Worm (Caenorhabditis elegans) whole organism, L4/young adult: ENCODE data around the gene nhr-248.

Experiments used
- W03F9.2 ChIP-seq: fragments of 150-350 bp; optimal IDR thresholded peaks from 2 replicates; lab custom pipeline; 2014; ENCODE audit warnings: missing biosample characterization, missing genetic modification characterization
- dao-5 ChIP-seq: sonication (generic microtip); optimal IDR thresholded peaks from 2 replicates; lab custom pipeline; 2016; ENCODE audit warnings: missing genotype, missing genetic modification characterization, moderate library complexity, missing compliant biosample characterization
- him-1 ChIP-seq: sonication (generic microtip); optimal IDR thresholded peaks from 2 replicates; lab custom pipeline; 2016; ENCODE audit warnings: missing genotype, missing genetic modification reagents, missing genetic modification characterization, missing compliant biosample characterization

Gene nhr-248

DNA sequence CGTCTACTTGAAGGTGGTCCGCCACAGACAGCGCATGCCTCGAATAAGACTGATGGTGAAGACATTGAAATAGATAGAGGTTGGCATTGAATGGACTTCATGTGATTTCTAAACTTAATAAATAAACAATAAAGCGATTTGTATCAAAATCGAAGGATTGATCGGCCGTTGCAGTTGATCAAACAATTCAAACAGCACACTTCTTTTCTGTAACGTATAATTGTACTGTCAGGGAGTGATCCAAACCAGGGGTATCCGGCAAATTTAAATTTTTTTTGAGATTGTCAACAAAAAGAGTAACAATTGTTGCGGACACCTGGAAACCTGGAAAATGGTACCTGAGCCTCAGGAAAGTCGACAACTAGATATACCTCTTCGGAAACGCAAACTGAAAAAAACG lies at the start of gene nhr-248:
TSS of gene nhr-248 (minus strand) at position 101 of the 400 bp plus-strand sequence.
- no peak for TF ChIP-seq dao-5 (tag; lab: Kevin White, UChicago)
- TF ChIP-seq W03F9.2 (tag; lab: Kevin White, UChicago): no peak
- TF ChIP-seq him-1 (tag; lab: Kevin White, UChicago): no peak

DNA sequence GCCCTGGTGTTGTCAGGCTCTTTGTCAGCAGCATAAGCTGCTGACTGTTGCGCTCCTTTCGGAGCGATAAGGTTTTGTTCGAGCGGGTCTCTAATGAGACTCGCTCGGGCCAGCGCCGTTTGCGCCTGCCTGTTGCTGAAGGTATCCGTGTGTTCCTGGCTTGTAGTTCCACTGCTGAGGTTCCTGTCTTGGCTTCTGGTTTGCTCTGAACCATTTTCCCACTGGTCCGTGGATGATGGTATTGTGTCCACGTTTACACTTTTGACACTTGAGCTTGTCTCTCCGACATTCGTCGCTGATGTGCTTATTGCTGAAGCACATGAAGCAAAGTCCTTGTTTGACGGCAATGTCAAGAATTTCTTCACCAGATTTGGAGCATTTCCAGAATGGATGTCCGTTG lies 46.9 kb upstream of the nhr-248 start:
- TF ChIP-seq him-1 (tag; lab: Kevin White, UChicago): no peak
- TF ChIP-seq W03F9.2 (tag; lab: Kevin White, UChicago): no peak
- no peak for TF ChIP-seq dao-5 (tag; lab: Kevin White, UChicago)

DNA sequence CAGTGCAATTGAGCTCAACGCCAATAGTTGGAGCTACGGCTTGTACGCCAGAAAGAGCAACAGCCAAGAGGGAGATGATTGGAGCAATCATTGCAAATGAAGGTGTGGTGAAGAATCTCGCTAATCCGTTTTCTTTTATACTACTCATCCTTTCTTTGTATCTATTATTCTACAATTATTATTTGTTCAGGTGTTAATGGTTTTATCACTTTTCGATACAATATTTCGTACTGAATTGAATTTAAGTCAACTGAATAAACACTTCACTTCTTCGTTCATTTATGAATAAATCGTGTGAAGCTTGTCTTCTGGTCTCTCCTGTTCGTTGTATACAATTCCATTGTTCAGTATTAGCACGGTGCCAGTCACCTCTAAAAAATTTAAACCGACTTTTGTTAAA lies 3.9 kb upstream of the nhr-248 start, which contains the start of gene ZK218.11:
TSS of gene ZK218.11 (minus strand) at position 101 of the 400 bp plus-strand sequence.
- no peak for TF ChIP-seq him-1 (tag; lab: Kevin White, UChicago)
- TF ChIP-seq dao-5 (tag; lab: Kevin White, UChicago): no peak
- no peak for TF ChIP-seq W03F9.2 (tag; lab: Kevin White, UChicago)

DNA sequence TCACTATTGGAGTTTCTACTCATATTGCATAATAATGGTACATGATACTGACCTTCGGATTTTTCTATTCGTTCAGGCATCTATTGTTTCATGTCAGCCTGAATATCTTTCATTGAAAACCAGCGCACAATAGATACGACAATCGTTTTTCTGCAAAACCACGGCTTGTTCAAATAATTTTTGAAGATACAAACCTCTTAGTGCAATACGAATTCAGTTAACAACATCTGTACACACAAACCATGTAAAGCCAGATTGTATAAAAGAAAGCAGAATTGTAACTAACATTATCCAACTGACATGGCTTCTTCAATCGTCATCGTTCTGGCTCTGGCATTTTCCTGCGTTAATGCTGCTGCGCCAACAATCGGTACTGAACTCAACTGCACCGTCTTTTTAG lies 1.1 kb upstream of the nhr-248 start, which contains the start of gene ZK218.7:
TSS of gene ZK218.7 (plus strand) at position 301 of the 400 bp plus-strand sequence.
- no peak for TF ChIP-seq W03F9.2 (tag; lab: Kevin White, UChicago)
- TF ChIP-seq him-1 (tag; lab: Kevin White, UChicago): no peak
- no peak for TF ChIP-seq dao-5 (tag; lab: Kevin White, UChicago)

DNA sequence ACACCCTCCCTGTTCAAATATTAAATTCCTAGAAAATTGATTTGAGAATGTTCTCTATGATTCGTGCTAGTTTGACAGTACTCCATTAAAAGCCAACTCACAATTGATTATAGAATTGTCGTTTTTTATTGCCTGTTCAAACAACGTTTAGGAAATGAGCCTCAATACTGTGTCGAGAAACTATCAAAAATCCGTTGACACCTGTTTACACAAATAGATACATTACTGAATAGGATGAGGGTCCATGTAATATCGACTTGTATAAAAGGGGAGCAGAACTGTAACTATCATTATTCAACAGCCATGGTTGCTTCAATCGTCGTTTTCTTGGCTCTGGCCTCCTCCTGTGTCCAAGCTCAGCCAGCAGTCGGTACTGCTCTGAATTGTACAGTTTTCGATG lies 3.6 kb downstream of the nhr-248 start, which contains the start of gene ZK218.5:
TSS of gene ZK218.5 (plus strand) at position 301 of the 400 bp plus-strand sequence.
- TF ChIP-seq him-1 (tag; lab: Kevin White, UChicago) (no peak), dao-5 (tag; lab: Kevin White, UChicago) (no peak), W03F9.2 (tag; lab: Kevin White, UChicago) (no peak)

DNA sequence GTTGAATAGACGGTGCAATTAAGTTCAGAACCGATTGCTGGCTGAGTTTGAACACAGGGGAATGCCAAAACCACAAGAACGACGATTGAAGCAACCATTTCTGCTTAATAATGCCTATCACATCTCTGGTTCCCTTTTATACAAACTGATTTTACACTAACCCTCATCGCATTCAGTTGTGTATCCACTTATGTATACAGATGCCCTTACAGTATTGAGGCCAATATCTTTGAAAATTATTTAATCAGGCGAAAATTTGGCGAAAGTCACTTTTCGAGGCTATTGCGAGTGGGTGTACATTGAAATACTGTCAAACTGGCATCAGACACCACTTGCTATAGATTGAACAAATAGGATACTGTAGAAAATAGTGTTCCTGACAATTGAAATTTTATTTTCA lies 5.8 kb downstream of the nhr-248 start, which contains the start of the genes ZK218.3 and ZK218.4:
TSS of gene ZK218.3 (minus strand) at position 101 of the 400 bp plus-strand sequence.
TSS of gene ZK218.4 (plus strand) at position 186 of the 400 bp plus-strand sequence.
- TF ChIP-seq dao-5 (tag; lab: Kevin White, UChicago) (no peak), W03F9.2 (tag; lab: Kevin White, UChicago) (no peak), him-1 (tag; lab: Kevin White, UChicago) (no peak)

DNA sequence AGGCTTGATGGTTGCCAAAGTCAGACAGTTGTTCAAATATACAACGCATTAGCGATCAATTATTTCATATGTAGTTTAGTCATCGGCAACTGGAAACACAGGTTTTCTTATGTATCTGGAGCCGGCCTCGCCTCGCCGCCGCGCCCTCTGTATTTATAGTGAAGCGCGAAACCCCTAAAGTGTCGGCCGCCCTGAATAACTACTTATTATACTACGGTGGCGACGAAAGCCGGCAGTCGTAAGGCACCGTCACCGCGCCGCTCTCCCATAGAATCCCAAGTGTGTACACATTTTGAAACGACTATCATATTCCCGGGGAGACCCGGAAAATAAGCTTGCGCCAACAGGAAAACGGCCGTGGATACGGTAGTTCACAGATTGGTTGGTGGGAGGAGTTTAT lies 9.9 kb downstream of the nhr-248 start:
- TF ChIP-seq him-1 (tag; lab: Kevin White, UChicago): no peak
- no peak for TF ChIP-seq dao-5 (tag; lab: Kevin White, UChicago)
- no peak for TF ChIP-seq W03F9.2 (tag; lab: Kevin White, UChicago)

DNA sequence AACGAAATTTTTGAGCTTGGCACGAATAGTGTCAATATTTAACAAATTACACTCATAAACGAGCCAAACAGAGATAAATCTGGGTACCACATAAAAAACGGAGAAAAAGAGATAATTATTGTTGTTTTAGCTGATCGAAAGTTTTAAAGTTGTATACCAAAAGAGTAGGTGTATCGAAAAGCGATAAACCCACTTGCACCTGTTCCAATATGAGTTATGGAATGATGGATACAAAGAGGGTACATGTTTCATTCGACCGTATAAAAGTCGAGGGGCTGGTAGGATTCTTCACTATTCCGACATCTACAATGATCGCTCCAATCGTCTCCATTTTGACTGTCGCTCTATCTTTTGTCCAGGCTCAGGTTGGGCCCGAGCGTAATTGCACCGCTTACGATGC lies 12.2 kb downstream of the nhr-248 start, which contains the start of gene ZK218.1:
TSS of gene ZK218.1 (plus strand) at position 301 of the 400 bp plus-strand sequence.
- TF ChIP-seq W03F9.2 (tag; lab: Kevin White, UChicago) (no peak), dao-5 (tag; lab: Kevin White, UChicago) (no peak), him-1 (tag; lab: Kevin White, UChicago) (no peak)

DNA sequence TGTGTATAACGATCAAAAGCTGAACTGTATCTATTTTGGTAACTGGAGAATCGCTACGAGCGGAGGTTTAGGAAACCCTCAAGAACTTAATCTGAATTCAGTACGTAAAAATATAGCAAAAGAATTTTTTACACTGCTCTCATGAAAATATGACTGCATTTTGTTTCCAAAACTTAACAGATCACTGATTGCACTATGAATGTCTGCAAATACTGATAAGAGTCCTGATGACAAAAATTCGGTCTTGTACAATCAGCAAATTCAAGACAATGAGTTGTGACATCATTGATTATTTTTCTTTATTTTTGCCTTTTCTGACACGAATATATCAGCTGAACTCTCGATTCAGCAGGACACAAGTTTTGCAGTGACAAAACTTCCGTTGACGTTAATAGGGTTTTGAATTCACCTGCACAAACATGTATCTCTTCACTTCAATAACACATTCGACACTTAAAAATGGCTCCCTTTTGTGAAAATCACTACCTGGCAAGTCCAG lies 14.4 kb downstream of the nhr-248 start, which contains the start of gene srh-237:
TSS of gene srh-237 (plus strand) at position 449 of the 499 bp plus-strand sequence.
- TF ChIP-seq W03F9.2 (tag; lab: Kevin White, UChicago): no peak
- no peak for TF ChIP-seq him-1 (tag; lab: Kevin White, UChicago)
- TF ChIP-seq dao-5 (tag; lab: Kevin White, UChicago): no peak

DNA sequence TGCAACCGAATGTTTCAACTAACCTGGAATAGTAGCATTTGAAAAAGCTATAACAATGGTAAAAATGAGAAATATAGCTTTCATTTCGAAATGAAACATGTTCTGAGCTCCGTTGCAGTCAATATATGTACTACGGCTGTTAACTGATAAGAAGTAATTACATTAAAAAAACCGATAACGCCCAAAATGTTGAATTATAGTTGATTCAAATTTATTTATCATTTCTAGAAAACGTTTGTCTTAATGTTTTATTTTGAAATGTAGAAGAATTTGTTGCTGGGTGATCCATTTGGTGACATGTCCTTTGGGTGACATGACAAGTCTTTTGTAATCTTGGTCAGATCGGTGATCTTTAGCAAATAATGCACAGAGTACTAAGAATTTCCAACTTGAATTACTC lies 15.1 kb downstream of the nhr-248 start, which contains the start of gene T05E12.6:
TSS of gene T05E12.6 (minus strand) at position 101 of the 400 bp plus-strand sequence.
- no peak for TF ChIP-seq him-1 (tag; lab: Kevin White, UChicago)
- no peak for TF ChIP-seq W03F9.2 (tag; lab: Kevin White, UChicago)
- TF ChIP-seq dao-5 (tag; lab: Kevin White, UChicago): no peak

DNA sequence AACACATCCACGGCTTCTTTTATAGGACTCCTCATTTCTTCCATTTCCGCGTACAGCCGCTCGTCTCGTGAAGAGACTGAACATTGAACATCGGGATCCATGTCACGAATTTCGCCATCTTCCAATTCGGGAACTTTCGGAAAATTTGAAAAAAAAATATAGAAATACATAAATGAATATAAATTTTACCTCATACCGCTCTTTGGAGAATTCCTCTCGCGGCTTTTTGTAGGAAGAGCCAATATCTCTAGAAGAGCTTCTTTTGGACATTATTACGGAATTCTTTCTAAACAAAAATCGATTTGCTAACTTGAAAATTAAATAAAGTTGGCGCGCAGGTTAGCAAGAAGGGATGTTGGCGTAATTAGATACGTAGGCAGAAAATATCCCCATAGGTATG lies 21.7 kb downstream of the nhr-248 start, which contains the start of gene T05E12.9:
TSS of gene T05E12.9 (minus strand) at position 101 of the 400 bp plus-strand sequence.
- TF ChIP-seq W03F9.2 (tag; lab: Kevin White, UChicago) (no peak), dao-5 (tag; lab: Kevin White, UChicago) (no peak), him-1 (tag; lab: Kevin White, UChicago) (no peak)

DNA sequence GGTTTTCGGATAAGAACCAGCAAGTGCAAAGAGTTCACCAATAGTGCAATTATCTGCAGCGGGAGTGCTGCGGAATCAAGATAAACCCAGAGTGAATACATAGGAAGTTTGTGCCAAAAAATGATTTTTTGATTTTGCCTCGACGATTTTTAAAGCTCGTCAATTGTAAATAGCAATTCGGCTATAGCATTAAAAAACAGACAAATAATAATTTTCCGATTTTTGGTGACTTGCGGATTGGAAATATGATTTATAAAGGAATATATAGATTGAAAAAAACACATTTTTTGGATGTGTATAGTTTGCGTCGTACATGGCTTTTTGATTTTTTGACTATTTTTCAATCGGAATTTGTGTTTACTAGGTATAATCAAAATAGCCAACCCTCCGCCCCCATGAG lies 24.6 kb downstream of the nhr-248 start, which contains the start of gene srw-20:
TSS of gene srw-20 (minus strand) at position 101 of the 400 bp plus-strand sequence.
- TF ChIP-seq him-1 (tag; lab: Kevin White, UChicago): no peak
- no peak for TF ChIP-seq dao-5 (tag; lab: Kevin White, UChicago)
- TF ChIP-seq W03F9.2 (tag; lab: Kevin White, UChicago): no peak

DNA sequence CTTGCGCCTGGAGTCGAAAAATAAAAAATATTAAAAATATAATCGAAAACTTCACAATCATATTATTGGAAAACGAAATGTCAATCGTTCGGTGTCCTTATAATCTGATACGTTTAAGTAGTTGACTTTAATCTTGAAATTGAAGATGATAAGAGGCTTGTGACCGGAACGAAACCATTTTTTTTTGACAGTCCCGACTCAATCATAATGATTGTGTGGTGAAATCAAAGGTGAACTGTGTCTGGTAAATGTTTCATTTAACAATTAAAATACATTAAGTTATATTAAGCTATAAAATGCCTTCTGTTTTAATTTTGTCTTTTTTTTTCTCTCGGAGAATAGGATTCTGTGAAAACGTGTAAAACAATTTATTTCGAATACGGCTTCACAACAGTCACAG lies 26.5 kb downstream of the nhr-248 start, which contains the start of gene T05E12.3:
TSS of gene T05E12.3 (minus strand) at position 101 of the 400 bp plus-strand sequence.
- no peak for TF ChIP-seq W03F9.2 (tag; lab: Kevin White, UChicago)
- no peak for TF ChIP-seq dao-5 (tag; lab: Kevin White, UChicago)
- no peak for TF ChIP-seq him-1 (tag; lab: Kevin White, UChicago)
